Fruit fly (Drosophila melanogaster) whole organism, embryonic: ENCODE results near the gene msps.

Experiments used
- Abd-B ChIP-seq: fragments of 200-800 bp; sonication (Bioruptor generic); optimal IDR thresholded peaks from 2 replicates; lab custom pipeline; 2018; ENCODE audit warnings: missing biosample characterization, mild to moderate bottlenecking, missing genetic modification characterization, moderate library complexity
- B-H2 ChIP-seq: fragments of 200-800 bp; sonication (Bioruptor generic); optimal IDR thresholded peaks from 2 replicates; lab custom pipeline; 2018; ENCODE audit warnings: missing biosample characterization, mild to moderate bottlenecking, missing genetic modification characterization
- BEAF-32 ChIP-seq: fragments of 200-800 bp; sonication (Bioruptor generic); optimal IDR thresholded peaks from 3 replicates; lab custom pipeline; 2017; ENCODE audit warnings: missing biosample characterization, missing genetic modification characterization, mild to moderate bottlenecking, moderate library complexity, missing genetic modification reagents
- CG11093 ChIP-seq: fragments of 200-800 bp; sonication (Bioruptor generic); IDR thresholded peaks from 3 replicates; pipeline ENCODE4 v1.3.6; 2022; ENCODE audit warnings: missing biosample characterization, missing genetic modification characterization
- CG12659 ChIP-seq: fragments of 200-800 bp; sonication (Bioruptor generic); optimal IDR thresholded peaks from 3 replicates; lab custom pipeline; 2017; ENCODE audit warnings: mild to moderate bottlenecking, missing biosample characterization, missing genetic modification reagents, missing genetic modification characterization
- CG13775 ChIP-seq: fragments of 200-800 bp; sonication (Bioruptor generic); optimal IDR thresholded peaks from 3 replicates; lab custom pipeline; 2017; ENCODE audit warnings: missing biosample characterization, mild to moderate bottlenecking, missing genetic modification characterization
- CG13894 ChIP-seq: fragments of 200-800 bp; sonication (Bioruptor generic); optimal IDR thresholded peaks from 3 replicates; lab custom pipeline; 2018; ENCODE audit warnings: missing biosample characterization, mild to moderate bottlenecking, missing genetic modification characterization, moderate library complexity
- CG14860 ChIP-seq: fragments of 200-800 bp; sonication (Bioruptor generic); IDR thresholded peaks from 3 replicates; pipeline ENCODE4 v1.3.6; 2022; ENCODE audit warnings: missing biosample characterization, missing genetic modification characterization; ENCODE audit not compliant: partially characterized antibody
- CG32772 ChIP-seq: fragments of 200-800 bp; sonication (Bioruptor generic); IDR thresholded peaks from 2 replicates; pipeline ENCODE4 v1.3.6; 2022; ENCODE audit warnings: missing biosample characterization, missing genetic modification characterization
- CG3838 ChIP-seq: fragments of 200-800 bp; sonication (Bioruptor generic); optimal IDR thresholded peaks from 3 replicates; lab custom pipeline; 2016; ENCODE audit warnings: missing biosample characterization, missing genetic modification characterization
- CG6813 ChIP-seq: fragments of 200-800 bp; sonication (Bioruptor generic); optimal IDR thresholded peaks from 2 replicates; lab custom pipeline; 2017; ENCODE audit warnings: missing biosample characterization, missing genetic modification characterization, mild to moderate bottlenecking, moderate library complexity, missing genetic modification reagents
- CG6854 ChIP-seq: fragments of 200-800 bp; sonication (Bioruptor generic); optimal IDR thresholded peaks from 3 replicates; lab custom pipeline; 2017; ENCODE audit warnings: missing biosample characterization, mild to moderate bottlenecking, missing genetic modification characterization
- CG8290 ChIP-seq, 3 experiments: fragments of 200-800 bp; sonication (Bioruptor generic); optimal IDR thresholded peaks; 2 replicates each; lab custom pipeline; 2016 to 2019; ENCODE audit warnings: missing biosample characterization in 3 of 3, missing genetic modification characterization in 3 of 3, mild to moderate bottlenecking in 2 of 3, moderate library complexity in 1 of 3
- CG9727 ChIP-seq: fragments of 200-800 bp; sonication (Bioruptor generic); optimal IDR thresholded peaks from 3 replicates; lab custom pipeline; 2017; ENCODE audit warnings: missing biosample characterization, mild to moderate bottlenecking, missing genetic modification characterization
- CG9797 ChIP-seq: fragments of 200-800 bp; sonication (Bioruptor generic); optimal IDR thresholded peaks from 3 replicates; lab custom pipeline; 2018; ENCODE audit warnings: missing biosample characterization, mild to moderate bottlenecking, missing genetic modification characterization
- Gsc ChIP-seq: fragments of 200-800 bp; sonication (Bioruptor generic); IDR thresholded peaks from 2 replicates; pipeline ENCODE4 v1.3.6; 2022; ENCODE audit warnings: missing biosample characterization, missing genetic modification characterization
- H15 ChIP-seq: fragments of 200-800 bp; sonication (Bioruptor generic); IDR thresholded peaks from 3 replicates; pipeline ENCODE4 v1.3.6; 2022; ENCODE audit warnings: missing biosample characterization, missing genetic modification characterization
- HmgD ChIP-seq: fragments of 200-800 bp; sonication (Bioruptor generic); optimal IDR thresholded peaks from 3 replicates; lab custom pipeline; 2016; ENCODE audit warnings: missing biosample characterization, missing genetic modification characterization
- Hr51 ChIP-seq, 2 experiments: fragments of 200-800 bp; sonication (Bioruptor generic); optimal IDR thresholded peaks; 2 replicates in 1 of 2; 3 replicates in 1 of 2; lab custom pipeline; 2016 to 2018; ENCODE audit warnings: missing biosample characterization in 2 of 2, missing genetic modification characterization in 2 of 2, mild to moderate bottlenecking in 1 of 2, moderate library complexity in 1 of 2
- Lim3 ChIP-seq: fragments of 200-800 bp; sonication (Bioruptor generic); IDR thresholded peaks from 2 replicates; pipeline ENCODE4 v1.3.6; 2022; ENCODE audit warnings: missing biosample characterization, missing genetic modification characterization
- Oaz ChIP-seq: fragments of 200-800 bp; sonication (Bioruptor generic); IDR thresholded peaks from 2 replicates; pipeline ENCODE4 v1.3.6; 2022; ENCODE audit warnings: missing biosample characterization, missing genetic modification characterization
- Optix ChIP-seq: fragments of 200-800 bp; sonication (Bioruptor generic); IDR thresholded peaks from 3 replicates; pipeline ENCODE4 v1.3.6; 2022; ENCODE audit warnings: missing biosample characterization, missing genetic modification characterization
- Rx ChIP-seq: fragments of 200-800 bp; sonication (Bioruptor generic); IDR thresholded peaks from 2 replicates; pipeline ENCODE4 v1.3.6; 2022; ENCODE audit warnings: missing biosample characterization, missing genetic modification characterization
- Stat92E ChIP-seq, 3 experiments: fragments of >200 bp in 2 of 3; fragments of 200-800 bp in 1 of 3; sonication (Bioruptor generic) in 1 of 3; optimal IDR thresholded peaks; 2 replicates each; lab custom pipeline; 2017 to 2019; ENCODE audit warnings: missing biosample characterization in 3 of 3, missing genetic modification characterization in 3 of 3, mild to moderate bottlenecking in 1 of 3, moderate library complexity in 1 of 3
- aop ChIP-seq: fragments of 200-800 bp; sonication (Bioruptor generic); IDR thresholded peaks from 2 replicates; pipeline ENCODE4 v1.3.6; 2022; ENCODE audit warnings: missing biosample characterization, missing genetic modification characterization
- ase ChIP-seq: fragments of 200-800 bp; sonication (Bioruptor generic); IDR thresholded peaks from 3 replicates; pipeline ENCODE4 v1.3.6; 2022; ENCODE audit warnings: missing biosample characterization, missing genetic modification characterization
- ash1 ChIP-seq: fragments of 200-800 bp; sonication (Bioruptor generic); optimal IDR thresholded peaks from 2 replicates; lab custom pipeline; 2018; ENCODE audit warnings: missing biosample characterization, mild to moderate bottlenecking, missing genetic modification characterization
- az2 ChIP-seq: fragments of 200-800 bp; sonication (Bioruptor generic); optimal IDR thresholded peaks from 3 replicates; lab custom pipeline; 2016; ENCODE audit warnings: missing biosample characterization, missing genetic modification characterization
- bsh ChIP-seq, 2 experiments: fragments of 200-800 bp; sonication (Bioruptor generic); optimal IDR thresholded peaks; 2 replicates each; lab custom pipeline; 2017 to 2018; ENCODE audit warnings: mild to moderate bottlenecking in 2 of 2, missing biosample characterization in 2 of 2, missing genetic modification characterization in 2 of 2, moderate library complexity in 1 of 2
- cas ChIP-seq: fragments of 200-800 bp; sonication (Bioruptor generic); IDR thresholded peaks from 2 replicates; pipeline ENCODE4 v1.3.6; 2022; ENCODE audit warnings: missing biosample characterization, missing genetic modification characterization
- crc ChIP-seq: fragments of 200-800 bp; sonication (Bioruptor generic); optimal IDR thresholded peaks from 2 replicates; lab custom pipeline; 2016; ENCODE audit warnings: missing biosample characterization, missing genetic modification characterization
- emc ChIP-seq: fragments of 200-800 bp; sonication (Bioruptor generic); optimal IDR thresholded peaks from 2 replicates; lab custom pipeline; 2016; ENCODE audit warnings: missing biosample characterization, missing genetic modification characterization
- ems ChIP-seq: fragments of 200-800 bp; sonication (Bioruptor generic); optimal IDR thresholded peaks from 3 replicates; lab custom pipeline; 2016; ENCODE audit warnings: missing biosample characterization, missing genetic modification characterization
- esg ChIP-seq: fragments of 200-800 bp; sonication (Bioruptor generic); conservative IDR thresholded peaks from 2 replicates; pipeline ENCODE4 v1.3.6; 2022; ENCODE audit warnings: missing biosample characterization, missing genetic modification characterization
- eyg ChIP-seq: fragments of 200-800 bp; sonication (Bioruptor generic); optimal IDR thresholded peaks from 3 replicates; lab custom pipeline; 2016; ENCODE audit warnings: missing biosample characterization, missing genetic modification characterization
- hkb ChIP-seq, 2 experiments: fragments of 200-800 bp in 1 of 2; fragments of >200 bp in 1 of 2; sonication (Bioruptor generic) in 1 of 2; IDR thresholded peaks in 1 of 2; optimal IDR thresholded peaks in 1 of 2; 2 replicates each; pipeline versions ENCODE4 v1.3.6 to Lab custom; 2017 to 2022; ENCODE audit warnings: missing biosample characterization in 1 of 2, missing genetic modification characterization in 1 of 2
- mirr ChIP-seq: fragments of 200-800 bp; sonication (Bioruptor generic); optimal IDR thresholded peaks from 3 replicates; lab custom pipeline; 2018; ENCODE audit warnings: missing biosample characterization, mild to moderate bottlenecking, missing genetic modification characterization
- nau ChIP-seq: fragments of 200-800 bp; sonication (Bioruptor generic); optimal IDR thresholded peaks from 3 replicates; lab custom pipeline; 2017; ENCODE audit warnings: missing biosample characterization, mild to moderate bottlenecking, missing genetic modification characterization, missing genetic modification reagents
- pan ChIP-seq, 4 experiments: fragments of >200 bp in 3 of 4; fragments of 200-800 bp in 1 of 4; sonication (Bioruptor generic) in 1 of 4; optimal IDR thresholded peaks in 3 of 4; IDR thresholded peaks in 1 of 4; 2 replicates each; pipeline versions ENCODE4 v1.3.6 to Lab custom; 2017 to 2022; ENCODE audit warnings: missing biosample characterization in 2 of 4, missing genetic modification characterization in 2 of 4, mixed read lengths in 1 of 4
- pho ChIP-seq: fragments of 200-800 bp; sonication (Bioruptor generic); optimal IDR thresholded peaks from 2 replicates; lab custom pipeline; 2016; ENCODE audit warnings: missing biosample characterization, missing genetic modification characterization
- pum ChIP-seq: fragments of 200-800 bp; sonication (Bioruptor generic); optimal IDR thresholded peaks from 2 replicates; lab custom pipeline; 2016; ENCODE audit warnings: missing biosample characterization, missing genetic modification characterization
- scrt ChIP-seq: fragments of 200-800 bp; sonication (Bioruptor generic); optimal IDR thresholded peaks from 2 replicates; lab custom pipeline; 2018; ENCODE audit warnings: missing biosample characterization, mild to moderate bottlenecking, missing genetic modification characterization, moderate library complexity
- shn ChIP-seq: fragments of 200-800 bp; sonication (Bioruptor generic); optimal IDR thresholded peaks from 3 replicates; lab custom pipeline; 2016; ENCODE audit warnings: missing biosample characterization, missing genetic modification characterization
- slou ChIP-seq: fragments of 200-800 bp; sonication (Bioruptor generic); optimal IDR thresholded peaks from 3 replicates; lab custom pipeline; 2016; ENCODE audit warnings: missing biosample characterization, missing genetic modification characterization
- twi ChIP-seq: fragments of 200-800 bp; optimal IDR thresholded peaks from 2 replicates; lab custom pipeline; 2019; ENCODE audit warnings: missing biosample characterization, mild to moderate bottlenecking, missing genetic modification characterization, moderate library complexity
- wek ChIP-seq: fragments of 200-800 bp; sonication (Bioruptor generic); optimal IDR thresholded peaks from 3 replicates; lab custom pipeline; 2018; ENCODE audit warnings: missing biosample characterization, mild to moderate bottlenecking, missing genetic modification characterization, moderate library complexity
- yki ChIP-seq: fragments of >200 bp; optimal IDR thresholded peaks from 3 replicates; lab custom pipeline; 2018

msps gene

DNA sequence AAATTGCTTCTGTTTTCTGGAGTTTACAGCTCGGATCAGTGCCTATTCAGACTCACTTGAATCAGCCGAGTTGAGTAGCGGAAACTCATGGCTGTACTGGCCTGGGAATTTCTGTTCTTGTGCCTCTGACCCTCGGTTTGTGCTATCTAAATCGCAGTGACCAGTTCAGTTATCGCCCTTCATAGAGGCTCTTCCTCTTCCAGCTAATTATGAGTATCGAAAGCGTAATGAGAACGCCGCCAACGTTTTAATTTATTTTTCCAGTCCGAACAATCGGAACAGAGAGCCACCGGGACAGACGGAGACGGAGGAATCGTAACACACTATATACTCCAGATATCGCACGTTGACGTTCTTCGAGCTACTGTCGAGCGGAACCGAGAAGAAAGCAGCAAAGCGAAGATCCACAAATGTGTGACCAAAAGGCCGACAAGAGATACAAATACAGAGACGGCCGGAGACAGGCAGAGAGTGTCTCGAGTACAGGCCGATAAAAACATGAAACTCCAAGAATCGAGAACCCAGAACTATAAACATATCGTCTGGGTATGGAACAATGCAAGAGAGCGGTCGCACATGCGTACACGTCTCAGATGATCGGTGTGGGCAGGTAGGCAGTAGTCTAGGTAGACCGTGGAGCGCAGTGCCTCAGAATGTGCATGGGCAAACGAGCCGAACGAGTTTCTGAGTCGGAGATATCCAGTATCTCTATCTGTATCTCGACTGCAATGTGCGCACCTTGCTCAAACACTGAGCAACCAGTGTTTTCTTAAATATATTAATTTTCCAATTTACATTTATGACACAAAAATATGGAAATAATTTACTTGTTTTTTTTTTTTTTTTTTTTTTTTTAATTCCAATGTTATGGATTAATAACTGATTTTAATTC lies 21.3 kb downstream of the msps start (continued):
- TF ChIP-seq Optix (GFP tag; lab: Robert Waterston, UW) (peak; percentile 43; the same call in 1 of the 3 replicates), HmgD (GFP tag; lab: Kevin White, UChicago) (no peak), Oaz (GFP tag; lab: Robert Waterston, UW) (peak; percentile 25; the same call in 1 of the 2 replicates), emc (GFP tag; lab: Kevin White, UChicago) (no peak), CG12659 (GFP tag; lab: Kevin White, UChicago) (peak; percentile 58), ash1 (GFP tag; lab: Kevin White, UChicago) (no peak), shn (GFP tag; lab: Kevin White, UChicago) (no peak), az2 (peak; percentile 86), crc (GFP tag; lab: Kevin White, UChicago) (peak; percentile 20), CG9727 (peak; percentile 66), CG6813 (GFP tag; lab: Kevin White, UChicago) (peak; percentile 27), slou (no peak), Lim3 (peak; percentile 12; the same call in 1 of the 2 replicates), twi (tag; lab: Kevin White, UChicago) (peak; percentile 21), H15 (GFP tag; lab: Robert Waterston, UW) (peak; percentile 78), hkb (optimal IDR thresholded peaks at IDR 0.05; lab: Kevin White, UChicago) (no peak), hkb (GFP tag; IDR thresholded peaks at IDR 0.05; lab: Robert Waterston, UW) (peak; percentile 91), pum (GFP tag; lab: Kevin White, UChicago) (no peak), CG3838 (no peak), Stat92E (GFP tag; optimal IDR thresholded peaks at IDR 0.05; lab: Kevin White, UChicago) (no peak), pan (optimal IDR thresholded peaks at IDR 0.05; lab: Kevin White, UChicago) (no peak), pan (GFP tag; optimal IDR thresholded peaks at IDR 0.05 in 1 of 2, IDR thresholded peaks at IDR 0.05 in 1 of 2) (peak in 1 of 2 experiments; percentile 78), CG13775 (peak; percentile 42), Gsc (GFP tag; lab: Robert Waterston, UW) (no peak), cas (GFP tag; lab: Robert Waterston, UW) (no peak), CG14860 (GFP tag; lab: Robert Waterston, UW) (no peak), ems (GFP tag; lab: Kevin White, UChicago) (peak; percentile 36), pho (GFP tag; lab: Kevin White, UChicago) (no peak), esg (GFP tag; lab: Robert Waterston, UW) (peak; percentile 62), CG13894 (tag; lab: Kevin White, UChicago) (no peak), Hr51 (GFP tag; optimal IDR thresholded peaks at IDR 0.05; lab: Kevin White, UChicago) (peak; percentile 31 to 71), CG32772 (GFP tag; lab: Robert Waterston, UW) (peak; percentile 76), Rx (GFP tag; lab: Robert Waterston, UW) (no peak), B-H2 (GFP tag; lab: Kevin White, UChicago) (no peak), CG6854 (GFP tag; lab: Kevin White, UChicago) (no peak), CG9797 (GFP tag; lab: Kevin White, UChicago) (no peak), CG11093 (GFP tag; lab: Robert Waterston, UW) (peak; percentile 75; the same call in 2 of the 3 replicates), Abd-B (GFP tag; lab: Kevin White, UChicago) (no peak), yki (lab: Kevin White, UChicago) (no peak), BEAF-32 (GFP tag; lab: Kevin White, UChicago) (peak; percentile 20), CG8290 (GFP tag; optimal IDR thresholded peaks at IDR 0.05; lab: Kevin White, UChicago) (peak; percentile 63), CG8290 (tag; optimal IDR thresholded peaks at IDR 0.05; lab: Kevin White, UChicago) (no peak), aop (no peak), scrt (GFP tag; lab: Kevin White, UChicago) (no peak), eyg (GFP tag; lab: Kevin White, UChicago) (no peak), mirr (peak; percentile 43), nau (GFP tag; lab: Kevin White, UChicago) (no peak), bsh (GFP tag; optimal IDR thresholded peaks at IDR 0.05; lab: Kevin White, UChicago) (peak; percentile 52 to 85), ase (GFP tag; lab: Robert Waterston, UW) (peak; percentile 52; the same call in 2 of the 3 replicates), wek (GFP tag; lab: Kevin White, UChicago) (no peak)
